Worm (Caenorhabditis elegans): ENCODE results near the gene Y105C5B.15.

The Y105C5B.15 gene

ce11 chrIV:16001058-16001457 lies 49.3 kb downstream of the Y105C5B.15 start:
- TF ChIP-seq cog-1 (tag; optimal IDR thresholded peaks at IDR 0.05) (no peak), ztf-23 (GFP tag; IDR thresholded peaks at IDR 0.05) (peak; percentile 34; the same call in 1 of the 2 replicates), ref-1 (GFP tag; conservative IDR thresholded peaks at IDR 0.05) (no peak)
